Worm (Caenorhabditis elegans) whole organism, late embryonic: ENCODE data around the gene rhy-1.

ENCODE experiments used
- K02D7.2 ChIP-seq: sonication (generic microtip); optimal IDR thresholded peaks from 2 replicates; lab custom pipeline; 2017; ENCODE audit warnings: mild to moderate bottlenecking, missing genetic modification characterization, missing compliant biosample characterization
- T23F11.4 ChIP-seq: fragments of 200-800 bp; sonication (Bioruptor generic); optimal IDR thresholded peaks from 2 replicates; lab custom pipeline; 2018; ENCODE audit warnings: mild to moderate bottlenecking, missing genetic modification characterization, missing compliant biosample characterization
- Y22D7AL.16 ChIP-seq: sonication (generic microtip); optimal IDR thresholded peaks from 2 replicates; lab custom pipeline; 2016; ENCODE audit warnings: missing genetic modification characterization, missing compliant biosample characterization
- ama-1 ChIP-seq: fragments of 150-350 bp; optimal IDR thresholded peaks from 2 replicates; lab custom pipeline; 2014
- ceh-30 ChIP-seq: fragments of 150-350 bp; optimal IDR thresholded peaks from 2 replicates; lab custom pipeline; 2014; ENCODE audit warnings: missing biosample characterization, missing genetic modification characterization
- ceh-48 ChIP-seq: sonication (generic microtip); optimal IDR thresholded peaks from 2 replicates; lab custom pipeline; 2016; ENCODE audit warnings: missing genetic modification characterization, inconsistent platforms, missing compliant biosample characterization
- dve-1 ChIP-seq: sonication (generic microtip); optimal IDR thresholded peaks from 2 replicates; lab custom pipeline; 2017; ENCODE audit warnings: antibody characterized with exemption, mild to moderate bottlenecking, missing genetic modification characterization, missing compliant biosample characterization
- ets-4 ChIP-seq: sonication (generic microtip); optimal IDR thresholded peaks from 2 replicates; lab custom pipeline; 2016; ENCODE audit warnings: missing genetic modification characterization, missing compliant biosample characterization
- eyg-1 ChIP-seq: sonication (generic microtip); optimal IDR thresholded peaks from 2 replicates; lab custom pipeline; 2016; ENCODE audit warnings: missing genotype, missing genetic modification characterization, missing compliant biosample characterization
- hlh-30 ChIP-seq: sonication (generic microtip); optimal IDR thresholded peaks from 2 replicates; lab custom pipeline; 2017; ENCODE audit warnings: antibody characterized with exemption, missing genetic modification characterization, missing compliant biosample characterization; ENCODE audit not compliant: insufficient read depth
- lin-11 ChIP-seq: fragments of 200-800 bp; sonication (Bioruptor generic); optimal IDR thresholded peaks from 2 replicates; lab custom pipeline; 2018; ENCODE audit warnings: mild to moderate bottlenecking, missing genetic modification characterization, missing compliant biosample characterization
- pha-4 ChIP-seq: fragments of 150-350 bp; optimal IDR thresholded peaks from 2 replicates; lab custom pipeline; 2018; ENCODE audit warnings: missing biosample characterization, missing genetic modification reagents, missing genetic modification characterization
- pqm-1 ChIP-seq: sonication (generic microtip); optimal IDR thresholded peaks from 2 replicates; lab custom pipeline; 2016; ENCODE audit warnings: missing genetic modification characterization, missing compliant biosample characterization
- unc-55 ChIP-seq: sonication (generic microtip); optimal IDR thresholded peaks from 2 replicates; lab custom pipeline; 2017; ENCODE audit warnings: missing biosample characterization, missing genetic modification reagents, missing genetic modification characterization

- TF ChIP-seq pha-4 (tag; lab: Kevin White, UChicago) = no peak
- TF ChIP-seq T23F11.4 (GFP tag; lab: Kevin White, UChicago) = no peak
- no peak for TF ChIP-seq lin-11 (tag; lab: Kevin White, UChicago)
- TF ChIP-seq ceh-48 (tag; lab: Kevin White, UChicago) = no peak
- no peak for TF ChIP-seq dve-1 (tag; lab: Kevin White, UChicago)
- no peak for TF ChIP-seq K02D7.2 (tag; lab: Kevin White, UChicago)
- no peak for TF ChIP-seq pqm-1 (tag; lab: Kevin White, UChicago)
- TF ChIP-seq eyg-1 = no peak
- TF ChIP-seq ets-4 = no peak
- no peak for TF ChIP-seq Y22D7AL.16 (tag; lab: Kevin White, UChicago)
- no peak for TF ChIP-seq unc-55 (GFP tag; lab: Kevin White, UChicago)
- TF ChIP-seq ama-1 = no peak
- TF ChIP-seq hlh-30 (tag; lab: Kevin White, UChicago) = no peak
- no peak for TF ChIP-seq ceh-30
Observed at ce11 chrII:9177080-9177479, 15.9 kb downstream of the rhy-1 start, which contains the start of the genes sec-5 and pir-1.
